Fruit fly (Drosophila melanogaster) ovary, adult (tissue): ENCODE data around the gene Aasdh.

Source experiments
- CG17801 ChIP-seq: fragments of 200-800 bp; optimal IDR thresholded peaks from 2 replicates; lab custom pipeline; 2019; ENCODE audit warnings: missing biosample characterization, mild to moderate bottlenecking, missing genetic modification characterization, moderate library complexity; ENCODE audit not compliant: partially characterized antibody

The Aasdh gene

dm6 chr2L:8463144-8464106 lies 14.0 kb upstream of the Aasdh start, which contains the start of gene Agpat2:
Agpat2 (minus strand) TSS chr2L:8463994.
- no peak for TF ChIP-seq CG17801

dm6 chr2L:8461782-8462453 lies 12.5 kb upstream of the Aasdh start:
- no peak for TF ChIP-seq CG17801

- TF ChIP-seq CG17801, result no peak
Observed at dm6 chr2L:8451497-8451896, 2.1 kb upstream of the Aasdh start.

dm6 chr2L:8442147-8442546 lies 7.2 kb downstream of the Aasdh start, which contains the start of gene CG31897:
CG31897 (plus strand) TSS chr2L:8442447.
- TF ChIP-seq CG17801, result no peak

- TF ChIP-seq CG17801, result no peak
Observed at dm6 chr2L:8438052-8438451, 11.3 kb downstream of the Aasdh start, which contains the start of gene mus201. mus201 (plus strand) TSS chr2L:8438169.

- no peak for TF ChIP-seq CG17801
Observed at dm6 chr2L:8437176-8437575, 12.2 kb downstream of the Aasdh start, which contains the start of the genes D12 and Chrac-14. D12 (minus strand) TSS chr2L:8437365. Chrac-14 (plus strand) TSS chr2L:8437405.

- no peak for TF ChIP-seq CG17801
Observed at dm6 chr2L:8433512-8433911, 15.9 kb downstream of the Aasdh start, which contains the start of gene grk. grk (minus strand) TSS chr2L:8433598.

- TF ChIP-seq CG17801, result no peak
Observed at dm6 chr2L:8432130-8432529, 17.2 kb downstream of the Aasdh start.

- TF ChIP-seq CG17801, result no peak
Observed at dm6 chr2L:8426801-8427200, 22.6 kb downstream of the Aasdh start.

- TF ChIP-seq CG17801, result no peak
Observed at dm6 chr2L:8425962-8426759, 23.2 kb downstream of the Aasdh start.

- no peak for TF ChIP-seq CG17801
Observed at dm6 chr2L:8425212-8425611, 24.2 kb downstream of the Aasdh start.

- no peak for TF ChIP-seq CG17801
Observed at dm6 chr2L:8424662-8425208, 24.6 kb downstream of the Aasdh start.

- TF ChIP-seq CG17801, result no peak
Observed at dm6 chr2L:8424090-8424470, 25.3 kb downstream of the Aasdh start.

- no peak for TF ChIP-seq CG17801
Observed at dm6 chr2L:8423460-8424089, 25.8 kb downstream of the Aasdh start.

dm6 chr2L:8423047-8423446 lies 26.3 kb downstream of the Aasdh start:
- TF ChIP-seq CG17801, result no peak

- TF ChIP-seq CG17801, result no peak
Observed at dm6 chr2L:8421717-8422116, 27.7 kb downstream of the Aasdh start.
